Worm (Caenorhabditis elegans) whole organism, L1 larva: ENCODE data around the gene T08G5.15.
A peak's percentile ranks its signal among the peaks of the same experiment; 100 is the strongest.

ENCODE experiments used
- C04F5.9 ChIP-seq: sonication (generic microtip); optimal IDR thresholded peaks from 2 replicates; lab custom pipeline; 2016; ENCODE audit warnings: missing genetic modification characterization, missing compliant biosample characterization
- C16A3.4 ChIP-seq: fragments of 150-350 bp; optimal IDR thresholded peaks from 2 replicates; lab custom pipeline; 2014; ENCODE audit warnings: missing biosample characterization, missing genetic modification characterization
- F16B12.6 ChIP-seq: fragments of 150-350 bp; optimal IDR thresholded peaks from 2 replicates; lab custom pipeline; 2014; ENCODE audit warnings: missing biosample characterization, missing genetic modification characterization
- Y116A8C.19 ChIP-seq: sonication (generic microtip); optimal IDR thresholded peaks from 2 replicates; lab custom pipeline; 2016; ENCODE audit warnings: missing compliant biosample characterization, missing genetic modification characterization, borderline replicate concordance
- alr-1 ChIP-seq: fragments of 200-800 bp; sonication (Bioruptor generic); optimal IDR thresholded peaks from 2 replicates; lab custom pipeline; 2018; ENCODE audit warnings: borderline replicate concordance, mild to moderate bottlenecking, missing genetic modification characterization, missing compliant biosample characterization
- blmp-1 ChIP-seq: fragments of 150-350 bp; optimal IDR thresholded peaks from 2 replicates; lab custom pipeline; 2014; ENCODE audit warnings: missing biosample characterization, missing genetic modification characterization
- ceh-8 ChIP-seq: fragments of 200-800 bp; sonication (Bioruptor generic); optimal IDR thresholded peaks from 2 replicates; lab custom pipeline; 2018; ENCODE audit warnings: mild to moderate bottlenecking, missing genetic modification characterization, moderate library complexity, missing compliant biosample characterization
- ceh-82 ChIP-seq, 3 experiments: fragments of 150-350 bp in 1 of 3; sonication (generic microtip) in 2 of 3; optimal IDR thresholded peaks; 2 replicates each; lab custom pipeline; 2014 to 2017; ENCODE audit warnings: missing biosample characterization in 3 of 3, missing genetic modification characterization in 3 of 3
- dsc-1 ChIP-seq: sonication (generic microtip); optimal IDR thresholded peaks from 2 replicates; lab custom pipeline; 2016; ENCODE audit warnings: mild to moderate bottlenecking, missing genetic modification characterization, missing compliant biosample characterization
- efl-1 ChIP-seq, 4 experiments: fragments of 150-350 bp; optimal IDR thresholded peaks in 3 of 4; peaks in 1 of 4; 1 replicate in 1 of 4; 2 replicates in 3 of 4; lab custom pipeline; 2014; ENCODE audit warnings: missing biosample characterization in 2 of 4, missing genetic modification characterization in 2 of 4, missing genetic modification reagents in 2 of 4
- efl-3 ChIP-seq: fragments of 200-800 bp; sonication (Bioruptor generic); optimal IDR thresholded peaks from 2 replicates; lab custom pipeline; 2018; ENCODE audit warnings: mild to moderate bottlenecking, missing genetic modification characterization, missing compliant biosample characterization
- elt-2 ChIP-seq: sonication (generic microtip); optimal IDR thresholded peaks from 2 replicates; lab custom pipeline; 2016; ENCODE audit warnings: missing genetic modification characterization, mild to moderate bottlenecking, inconsistent platforms, missing compliant biosample characterization, missing genetic modification reagents
- fkh-8 ChIP-seq: sonication (generic microtip); optimal IDR thresholded peaks from 2 replicates; lab custom pipeline; 2016; ENCODE audit warnings: mild to moderate bottlenecking, missing genetic modification characterization, missing compliant biosample characterization
- grh-1 ChIP-seq: fragments of 200-800 bp; sonication (Bioruptor generic); IDR thresholded peaks from 2 replicates; pipeline ENCODE4 v1.3.6; 2022; ENCODE audit warnings: missing genetic modification reagents, missing genetic modification characterization, missing compliant biosample characterization
- hlh-4 ChIP-seq: sonication (generic microtip); optimal IDR thresholded peaks from 2 replicates; lab custom pipeline; 2016; ENCODE audit warnings: mild to moderate bottlenecking, missing genetic modification characterization, missing compliant biosample characterization
- isw-1 ChIP-seq: fragments of 200-800 bp; sonication (Bioruptor generic); IDR thresholded peaks from 2 replicates; pipeline ENCODE4 v1.3.6; 2022; ENCODE audit warnings: missing genetic modification characterization, missing compliant biosample characterization
- lin-13 ChIP-seq: fragments of 150-350 bp; optimal IDR thresholded peaks from 2 replicates; lab custom pipeline; 2014; ENCODE audit warnings: missing biosample characterization, missing genetic modification reagents, missing genetic modification characterization
- lin-14 ChIP-seq: fragments of 200-800 bp; sonication (Bioruptor generic); optimal IDR thresholded peaks from 2 replicates; lab custom pipeline; 2018; ENCODE audit warnings: mild to moderate bottlenecking, missing genetic modification characterization, moderate library complexity, missing compliant biosample characterization
- lin-15B ChIP-seq: fragments of 150-350 bp; sonication (generic microtip); optimal IDR thresholded peaks from 3 replicates; lab custom pipeline; 2014; ENCODE audit warnings: missing biosample characterization, missing genetic modification characterization
- lin-35 ChIP-seq, 2 experiments: fragments of 150-350 bp; optimal IDR thresholded peaks; 2 replicates each; lab custom pipeline; 2014; ENCODE audit warnings: missing biosample characterization in 2 of 2, missing genetic modification characterization in 2 of 2, missing genetic modification reagents in 2 of 2
- lin-39 ChIP-seq: fragments of 150-350 bp; optimal IDR thresholded peaks from 2 replicates; lab custom pipeline; 2014; ENCODE audit warnings: missing biosample characterization, missing genetic modification reagents, missing genetic modification characterization
- lir-3 ChIP-seq: sonication (generic microtip); optimal IDR thresholded peaks from 2 replicates; lab custom pipeline; 2016; ENCODE audit warnings: mild to moderate bottlenecking, missing genetic modification characterization, moderate library complexity, missing compliant biosample characterization; ENCODE audit not compliant: poor library complexity
- lsy-2 ChIP-seq, 2 experiments: fragments of 150-350 bp; optimal IDR thresholded peaks; 2 replicates each; lab custom pipeline; 2014; ENCODE audit warnings: missing biosample characterization in 2 of 2, missing genetic modification characterization in 2 of 2
- mab-9 ChIP-seq: fragments of 200-800 bp; sonication (Bioruptor generic); IDR thresholded peaks from 2 replicates; pipeline ENCODE4 v1.3.6; 2022; ENCODE audit warnings: missing genetic modification reagents, missing genetic modification characterization, missing compliant biosample characterization
- mef-2 ChIP-seq: fragments of 150-350 bp; optimal IDR thresholded peaks from 2 replicates; lab custom pipeline; 2014; ENCODE audit warnings: missing biosample characterization, missing genetic modification characterization
- mep-1 ChIP-seq: fragments of 150-350 bp; optimal IDR thresholded peaks from 2 replicates; lab custom pipeline; 2014; ENCODE audit warnings: missing biosample characterization, missing genetic modification characterization
- nhr-19 ChIP-seq: fragments of 200-800 bp; sonication (Bioruptor generic); conservative IDR thresholded peaks from 2 replicates; pipeline ENCODE4 v1.3.6; 2022; ENCODE audit warnings: missing genetic modification characterization, missing compliant biosample characterization
- nhr-20 ChIP-seq: sonication (generic microtip); optimal IDR thresholded peaks from 2 replicates; lab custom pipeline; 2016; ENCODE audit warnings: mild to moderate bottlenecking, missing genetic modification characterization, missing compliant biosample characterization
- nhr-28 ChIP-seq: fragments of 150-350 bp; optimal IDR thresholded peaks from 2 replicates; lab custom pipeline; 2014; ENCODE audit warnings: missing biosample characterization, missing genetic modification characterization
- nhr-47 ChIP-seq: sonication (generic microtip); optimal IDR thresholded peaks from 2 replicates; lab custom pipeline; 2016; ENCODE audit warnings: mild to moderate bottlenecking, missing genetic modification characterization, moderate library complexity, missing compliant biosample characterization
- nhr-71 ChIP-seq: sonication (generic microtip); optimal IDR thresholded peaks from 2 replicates; lab custom pipeline; 2016; ENCODE audit warnings: mild to moderate bottlenecking, missing genetic modification characterization, moderate library complexity, missing compliant biosample characterization
- nhr-77 ChIP-seq: fragments of 150-350 bp; optimal IDR thresholded peaks from 2 replicates; lab custom pipeline; 2014; ENCODE audit warnings: missing biosample characterization, missing genetic modification characterization
- nhr-90 ChIP-seq: sonication (generic microtip); optimal IDR thresholded peaks from 2 replicates; lab custom pipeline; 2016; ENCODE audit warnings: mild to moderate bottlenecking, missing genetic modification characterization, missing compliant biosample characterization; ENCODE audit not compliant: poor library complexity
- pag-3 ChIP-seq: sonication (generic microtip); optimal IDR thresholded peaks from 2 replicates; lab custom pipeline; 2017; ENCODE audit warnings: missing genetic modification characterization, mild to moderate bottlenecking, missing compliant biosample characterization, antibody characterized with exemption, borderline replicate concordance; ENCODE audit not compliant: insufficient read depth
- pax-3 ChIP-seq: fragments of 200-800 bp; sonication (Bioruptor generic); optimal IDR thresholded peaks from 2 replicates; lab custom pipeline; 2018; ENCODE audit warnings: mild to moderate bottlenecking, missing genetic modification characterization, moderate library complexity, missing compliant biosample characterization
- pqm-1 ChIP-seq: sonication (generic microtip); optimal IDR thresholded peaks from 3 replicates; lab custom pipeline; 2017; ENCODE audit warnings: missing biosample characterization, missing genetic modification characterization
- snu-23 ChIP-seq: sonication (generic microtip); optimal IDR thresholded peaks from 2 replicates; lab custom pipeline; 2016; ENCODE audit warnings: missing genetic modification characterization, missing compliant biosample characterization
- sox-4 ChIP-seq: sonication (generic microtip); optimal IDR thresholded peaks from 2 replicates; lab custom pipeline; 2016; ENCODE audit warnings: missing genetic modification characterization, missing compliant biosample characterization
- sptf-1 ChIP-seq: fragments of 150-350 bp; optimal IDR thresholded peaks from 2 replicates; lab custom pipeline; 2014; ENCODE audit warnings: missing biosample characterization, missing genetic modification characterization
- swsn-7 ChIP-seq: sonication (generic microtip); optimal IDR thresholded peaks from 2 replicates; lab custom pipeline; 2016; ENCODE audit warnings: missing genetic modification characterization, missing compliant biosample characterization
- tbx-2 ChIP-seq: sonication (generic microtip); optimal IDR thresholded peaks from 2 replicates; lab custom pipeline; 2016; ENCODE audit warnings: missing genetic modification characterization, missing compliant biosample characterization
- tlp-1 ChIP-seq: fragments of 150-350 bp; optimal IDR thresholded peaks from 2 replicates; lab custom pipeline; 2014; ENCODE audit warnings: missing biosample characterization, missing genetic modification characterization
- unc-130 ChIP-seq: fragments of 150-350 bp; optimal IDR thresholded peaks from 2 replicates; lab custom pipeline; 2017; ENCODE audit warnings: missing biosample characterization, missing genetic modification characterization, inconsistent platforms
- unc-86 ChIP-seq: sonication (generic microtip); optimal IDR thresholded peaks from 2 replicates; lab custom pipeline; 2016; ENCODE audit warnings: missing genetic modification characterization, missing compliant biosample characterization

Gene T08G5.15

DNA sequence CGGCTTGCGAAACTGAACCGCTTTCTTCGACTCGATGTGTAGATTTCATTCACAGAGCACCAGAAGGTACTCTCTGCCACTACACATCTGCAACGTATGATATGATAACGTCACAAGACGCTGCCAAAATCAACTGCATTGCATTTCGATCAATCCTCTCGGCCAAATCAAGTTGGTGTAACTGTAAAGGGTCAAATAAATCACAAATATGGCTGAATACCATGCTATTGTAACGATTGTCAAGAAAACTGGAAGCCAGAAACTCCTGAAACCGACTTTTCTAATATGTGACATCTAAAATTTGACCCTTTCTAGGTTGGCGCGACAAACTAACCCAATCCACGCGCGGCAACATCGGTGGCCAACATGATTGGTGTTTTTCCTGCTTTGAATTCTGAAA, 13.0 kb downstream of the T08G5.15 start:
- TF ChIP-seq alr-1 (peak; percentile 97), tbx-2 (tag; lab: Kevin White, UChicago) (no peak)

DNA sequence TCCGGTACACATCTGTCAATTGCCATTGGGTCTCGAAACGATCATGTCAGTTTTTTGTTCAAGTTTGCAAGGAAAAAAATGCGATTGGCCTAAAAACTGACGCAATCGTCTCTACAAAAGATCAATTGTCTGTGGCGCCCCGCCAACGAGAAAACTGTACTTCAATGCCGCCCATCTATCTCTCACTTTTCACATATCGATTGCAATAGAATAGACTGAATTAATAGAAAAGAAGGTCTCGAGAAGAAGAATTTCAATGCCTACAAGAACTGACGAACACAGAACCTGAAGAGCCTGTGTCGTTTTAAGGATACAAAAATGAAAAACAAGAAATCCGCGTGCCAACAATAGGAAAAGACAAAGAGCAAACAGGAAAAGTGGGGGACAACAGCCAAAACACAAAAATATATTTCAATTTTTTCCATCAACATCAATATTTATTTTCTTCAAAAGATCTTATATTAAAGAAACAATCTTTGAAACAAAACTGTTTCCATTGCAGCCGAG, 14.6 kb downstream of the T08G5.15 start:
- TF ChIP-seq Y116A8C.19 (tag; lab: Kevin White, UChicago) (no peak), nhr-28 (no peak), efl-3 (GFP tag; lab: Kevin White, UChicago) (no peak), pqm-1 (tag; lab: Kevin White, UChicago) (no peak), grh-1 (GFP tag; lab: Robert Waterston, UW) (no peak), snu-23 (peak; percentile 30), sptf-1 (tag; lab: Kevin White, UChicago) (no peak), tlp-1 (tag; lab: Kevin White, UChicago) (no peak), lir-3 (tag; lab: Kevin White, UChicago) (no peak), lin-14 (GFP tag; lab: Kevin White, UChicago) (peak; percentile 42), blmp-1 (tag; lab: Kevin White, UChicago) (peak; percentile 34), mef-2 (tag; lab: Kevin White, UChicago) (no peak), tbx-2 (tag; lab: Kevin White, UChicago) (no peak), F16B12.6 (no peak), nhr-20 (tag; lab: Kevin White, UChicago) (peak; percentile 33), lin-35 (GFP tag; optimal IDR thresholded peaks at IDR 0.05; lab: Kevin White, UChicago) (peak in 1 of 2 experiments; percentile 13), elt-2 (tag; lab: Kevin White, UChicago) (no peak), nhr-71 (peak; percentile 39), lin-39 (tag; lab: Kevin White, UChicago) (no peak), sox-4 (no peak), efl-1 (optimal IDR thresholded peaks at IDR 0.05; lab: Kevin White, UChicago) (peak; percentile 4 to 9), efl-1 (GFP tag; optimal IDR thresholded peaks at IDR 0.05 in 1 of 2; lab: Kevin White, UChicago) (peak in 1 of 2 experiments; percentile 54), nhr-19 (no peak), C04F5.9 (tag; lab: Kevin White, UChicago) (no peak), nhr-77 (tag; lab: Kevin White, UChicago) (peak; percentile 5), swsn-7 (tag; lab: Kevin White, UChicago) (no peak), lin-13 (GFP tag; lab: Kevin White, UChicago) (peak; percentile 17), isw-1 (GFP tag; lab: Robert Waterston, UW) (no peak), lsy-2 (tag; optimal IDR thresholded peaks at IDR 0.05; lab: Kevin White, UChicago) (peak; percentile 7 to 33), C16A3.4 (no peak), nhr-90 (tag; lab: Kevin White, UChicago) (peak; percentile 20), mab-9 (GFP tag; lab: Robert Waterston, UW) (peak; percentile 36; the same call in 1 of the 2 replicates), pag-3 (tag; lab: Kevin White, UChicago) (no peak), mep-1 (peak; percentile 41)

- TF ChIP-seq isw-1 (GFP tag; lab: Robert Waterston, UW): 0 out of 2 replicates have a peak, but pooled peaks have one; percentile 2
- TF ChIP-seq unc-130 (tag; lab: Kevin White, UChicago): no peak
- peak; percentile 27 for TF ChIP-seq nhr-47 (tag; lab: Kevin White, UChicago)
- peak; percentile 40 for TF ChIP-seq pax-3 (tag; lab: Kevin White, UChicago)
- peak; percentile 12 for TF ChIP-seq tbx-2 (tag; lab: Kevin White, UChicago)
- TF ChIP-seq ceh-8 (GFP tag; lab: Kevin White, UChicago): peak; percentile 5
- TF ChIP-seq lin-15B (tag; lab: Kevin White, UChicago): no peak
- peak in 2 of 3 experiments; percentile 9 to 28 for TF ChIP-seq ceh-82 (tag; optimal IDR thresholded peaks at IDR 0.05; lab: Kevin White, UChicago)
- peak; percentile 28 for TF ChIP-seq unc-86 (tag; lab: Kevin White, UChicago)
- TF ChIP-seq dsc-1 (tag; lab: Kevin White, UChicago): no peak
- peak; percentile 42 for TF ChIP-seq fkh-8 (tag; lab: Kevin White, UChicago)
- peak in 1 of 2 experiments; percentile 10 for TF ChIP-seq efl-1 (optimal IDR thresholded peaks at IDR 0.05; lab: Kevin White, UChicago)
- no peak for TF ChIP-seq efl-1 (GFP tag; optimal IDR thresholded peaks at IDR 0.05 in 1 of 2; lab: Kevin White, UChicago)
- no peak for TF ChIP-seq hlh-4 (tag; lab: Kevin White, UChicago)
- TF ChIP-seq lin-35 (GFP tag; optimal IDR thresholded peaks at IDR 0.05; lab: Kevin White, UChicago): peak in 1 of 2 experiments; percentile 16
- TF ChIP-seq nhr-71: peak; percentile 25
- TF ChIP-seq lsy-2 (tag; optimal IDR thresholded peaks at IDR 0.05; lab: Kevin White, UChicago): peak in 1 of 2 experiments; percentile 37
- peak; percentile 63 for TF ChIP-seq lin-14 (GFP tag; lab: Kevin White, UChicago)
- TF ChIP-seq efl-3 (GFP tag; lab: Kevin White, UChicago): no peak
- TF ChIP-seq nhr-28: no peak
These were observed 16.2 kb downstream of the T08G5.15 start for ce11 chrV:14006819-14007218.
